Fruit fly (Drosophila melanogaster): ENCODE measurements around the gene Gs1.

Gs1 gene

DNA sequence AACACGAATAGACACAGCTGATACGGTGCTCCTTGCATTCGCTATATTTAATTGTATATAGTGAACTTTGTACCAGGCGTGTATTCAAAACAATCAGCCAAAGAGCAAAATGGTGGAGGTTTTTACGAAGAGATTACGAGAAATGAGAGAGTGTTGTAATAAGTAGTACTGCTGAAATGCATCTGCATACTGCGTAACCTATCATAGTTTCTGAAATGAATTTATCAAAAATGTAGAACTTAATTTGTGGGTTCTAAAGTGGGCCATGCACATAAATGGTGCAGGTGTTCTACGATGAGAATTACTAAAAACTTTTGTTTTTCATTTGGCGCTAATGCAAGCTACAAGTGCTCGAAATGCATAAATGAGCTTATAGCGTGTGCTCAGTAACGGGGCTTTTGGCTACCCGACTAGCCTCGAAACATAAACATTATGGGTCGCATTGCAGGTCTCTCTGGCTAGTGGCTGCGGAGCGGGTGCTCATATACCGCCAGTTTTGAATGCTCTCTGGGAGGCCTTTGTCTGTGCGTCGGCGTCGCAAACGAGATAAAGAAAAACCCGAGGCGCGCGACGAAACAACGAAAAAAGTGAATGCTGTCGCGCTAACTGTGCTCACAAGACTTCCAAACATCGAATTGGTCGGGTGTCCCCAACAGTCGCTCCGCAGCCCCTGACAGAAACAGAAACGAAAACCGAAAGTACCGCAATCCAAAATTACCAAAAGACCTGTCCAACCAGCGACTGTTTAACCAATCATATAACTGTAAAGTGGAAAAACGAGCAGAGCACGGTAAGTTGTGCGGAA lies at the start of gene Gs1:
Gene Gs1 (plus strand): TSS at position 612 of the 805 bp plus-strand sequence.
- no peak for TF ChIP-seq lz (GFP tag; optimal IDR thresholded peaks at IDR 0.05)
- peak; percentile 62 for TF ChIP-seq Blimp-1 (GFP tag; optimal IDR thresholded peaks at IDR 0.05)
- peak; percentile 5 for TF ChIP-seq spab (GFP tag; optimal IDR thresholded peaks at IDR 0.05)
- peak; percentile 100 for TF ChIP-seq CG6808 (GFP tag; optimal IDR thresholded peaks at IDR 0.05)
- peak; percentile 48 for TF ChIP-seq fkh (GFP tag; optimal IDR thresholded peaks at IDR 0.05)
- peak; percentile 52 for TF ChIP-seq Sox102F (GFP tag; optimal IDR thresholded peaks at IDR 0.05)
- TF ChIP-seq CG6276 (GFP tag; optimal IDR thresholded peaks at IDR 0.05) = peak; percentile 86
- no peak for TF ChIP-seq Hr39 (GFP tag; optimal IDR thresholded peaks at IDR 0.05)
- TF ChIP-seq Eip78C (GFP tag) = peak; percentile 87
- peak; percentile 58 to 72 for TF ChIP-seq ss (GFP tag; optimal IDR thresholded peaks at IDR 0.05)
- TF ChIP-seq fd85E (GFP tag; optimal IDR thresholded peaks at IDR 0.05) = no peak
- TF ChIP-seq fd59A (GFP tag; optimal IDR thresholded peaks at IDR 0.05) = no peak
- no peak for TF ChIP-seq Sox15 (GFP tag; optimal IDR thresholded peaks at IDR 0.05)
- TF ChIP-seq CG11294 (GFP tag; IDR thresholded peaks at IDR 0.05) = no peak
- TF ChIP-seq CG6163 (GFP tag; IDR thresholded peaks at IDR 0.05) = peak; percentile 69; the same call in 2 of the 3 replicates
- peak; percentile 70; the same call in 1 of the 3 replicates for TF ChIP-seq eg (GFP tag; IDR thresholded peaks at IDR 0.05)
- TF ChIP-seq OdsH (GFP tag; optimal IDR thresholded peaks at IDR 0.05) = peak; percentile 5
- TF ChIP-seq CG7368 (GFP tag; optimal IDR thresholded peaks at IDR 0.05) = no peak
- TF ChIP-seq CG9139 (GFP tag; optimal IDR thresholded peaks at IDR 0.05) = peak; percentile 50
- peak; percentile 37 for TF ChIP-seq CG6854 (GFP tag; optimal IDR thresholded peaks at IDR 0.05)
- peak; percentile 21 for TF ChIP-seq CG6792 (GFP tag; optimal IDR thresholded peaks at IDR 0.05)
- TF ChIP-seq CG3919 (GFP tag; optimal IDR thresholded peaks at IDR 0.05) = peak; percentile 24
- peak; percentile 55; the same call in 1 of the 2 replicates for TF ChIP-seq CG15336 (GFP tag; IDR thresholded peaks at IDR 0.05)
- no peak for TF ChIP-seq cyc (GFP tag; optimal IDR thresholded peaks at IDR 0.05)
- peak; percentile 24 for TF ChIP-seq esn (GFP tag; optimal IDR thresholded peaks at IDR 0.05)
- no peak for TF ChIP-seq dsx (GFP tag; optimal IDR thresholded peaks at IDR 0.05; ENCODE audit: poor library complexity, severe bottlenecking)
- TF ChIP-seq CG8319 (GFP tag; optimal IDR thresholded peaks at IDR 0.05) = no peak
- TF ChIP-seq Ets21C (GFP tag; optimal IDR thresholded peaks at IDR 0.05) = no peak
- TF ChIP-seq Ets96B (tag; optimal IDR thresholded peaks at IDR 0.05) = peak; percentile 27
- TF ChIP-seq CG31627 (GFP tag; optimal IDR thresholded peaks at IDR 0.05) = no peak
- TF ChIP-seq CG1621 (tag; optimal IDR thresholded peaks at IDR 0.05) = peak; percentile 21
- no peak for TF ChIP-seq CG11902 (GFP tag; optimal IDR thresholded peaks at IDR 0.05)
- peak; percentile 72 for TF ChIP-seq Sox14 (GFP tag; optimal IDR thresholded peaks at IDR 0.05)
- TF ChIP-seq CG32006 (GFP tag; optimal IDR thresholded peaks at IDR 0.05) = peak; percentile 19
- peak; percentile 8 for TF ChIP-seq Met (GFP tag; optimal IDR thresholded peaks at IDR 0.05)
- TF ChIP-seq CG16779 (tag; optimal IDR thresholded peaks at IDR 0.05) = peak; percentile 39
- peak in 1 of 2 experiments; percentile 21 for TF ChIP-seq salr (GFP tag; optimal IDR thresholded peaks at IDR 0.05)
- no peak for TF ChIP-seq CG10669 (GFP tag; optimal IDR thresholded peaks at IDR 0.05)
- TF ChIP-seq svp (GFP tag) = peak; percentile 75
- peak; percentile 57; the same call in 2 of the 3 replicates for TF ChIP-seq CG8119 (GFP tag; IDR thresholded peaks at IDR 0.05)
- TF ChIP-seq CG11762 (GFP tag; optimal IDR thresholded peaks at IDR 0.05; ENCODE audit: insufficient read depth) = no peak
- TF ChIP-seq acj6 (GFP tag; optimal IDR thresholded peaks at IDR 0.05) = no peak
- peak; percentile 20 for TF ChIP-seq topi (GFP tag; optimal IDR thresholded peaks at IDR 0.05)
- peak; percentile 68 for TF ChIP-seq net (GFP tag; optimal IDR thresholded peaks at IDR 0.05)
- TF ChIP-seq CG8632 (GFP tag; optimal IDR thresholded peaks at IDR 0.05) = no peak
- peak; percentile 60 for TF ChIP-seq vri (GFP tag; optimal IDR thresholded peaks at IDR 0.05)
- TF ChIP-seq Lpt (GFP tag; optimal IDR thresholded peaks at IDR 0.05) = peak; percentile 15
- TF ChIP-seq CG4318 (GFP tag; optimal IDR thresholded peaks at IDR 0.05) = no peak
- TF ChIP-seq Smox (GFP tag; optimal IDR thresholded peaks at IDR 0.05) = no peak
- no peak for TF ChIP-seq dac (GFP tag; optimal IDR thresholded peaks at IDR 0.05)
